Fruit fly (Drosophila melanogaster): ENCODE results near the gene CG1907.

Gene CG1907

DNA sequence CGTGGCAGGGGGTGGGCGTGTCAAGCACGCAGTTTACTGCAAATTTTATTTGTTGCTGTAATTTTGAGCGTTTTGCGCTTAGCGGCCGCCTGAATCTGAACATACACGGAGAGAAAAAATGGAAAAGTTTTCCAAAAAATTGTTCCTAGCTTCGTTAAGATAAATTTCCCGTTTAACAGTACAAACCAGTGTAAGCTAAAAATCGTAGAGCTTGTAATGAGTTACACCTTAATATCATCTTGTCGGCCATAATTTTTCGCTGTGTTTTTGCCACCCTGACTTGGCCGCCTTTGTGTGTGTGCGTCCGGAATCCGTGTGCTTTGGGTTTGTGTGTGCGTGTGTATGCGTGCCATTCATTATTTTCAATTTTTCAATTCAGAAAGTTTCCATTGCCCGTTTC is 32.6 kb downstream of the CG1907 start (continued):
- TF ChIP-seq hkb (optimal IDR thresholded peaks at IDR 0.05) (no peak), hkb (GFP tag; IDR thresholded peaks at IDR 0.05) (peak; percentile 70), D19A (tag; optimal IDR thresholded peaks at IDR 0.05) (no peak), CG8478 (optimal IDR thresholded peaks at IDR 0.05) (no peak), dmrt99B (tag; optimal IDR thresholded peaks at IDR 0.05) (peak; percentile 73), CG12744 (GFP tag; optimal IDR thresholded peaks at IDR 0.05) (no peak), Eip74EF (GFP tag; optimal IDR thresholded peaks at IDR 0.05) (no peak), az2 (GFP tag; optimal IDR thresholded peaks at IDR 0.05) (peak; percentile 31), lov (optimal IDR thresholded peaks at IDR 0.05) (no peak), lov (GFP tag; IDR thresholded peaks at IDR 0.05) (no peak), otp (GFP tag; IDR thresholded peaks at IDR 0.05) (0 out of 3 replicates have a peak, but pooled peaks have one; percentile 25), Tbp (GFP tag; optimal IDR thresholded peaks at IDR 0.05) (no peak), dysf (GFP tag; IDR thresholded peaks at IDR 0.05) (peak; percentile 45; the same call in 1 of the 3 replicates), aop (GFP tag; IDR thresholded peaks at IDR 0.05) (no peak), H15 (GFP tag; IDR thresholded peaks at IDR 0.05) (0 out of 3 replicates have a peak, but pooled peaks have one; percentile 25), BEAF-32 (GFP tag; optimal IDR thresholded peaks at IDR 0.05) (no peak), Hr39 (optimal IDR thresholded peaks at IDR 0.05) (no peak), tna (GFP tag; IDR thresholded peaks at IDR 0.05; ENCODE audit: partially characterized antibody) (no peak), CG11504 (tag; optimal IDR thresholded peaks at IDR 0.05) (peak; percentile 64), CG16813 (GFP tag; IDR thresholded peaks at IDR 0.05; ENCODE audit: partially characterized antibody) (no peak), NfI (GFP tag; optimal IDR thresholded peaks at IDR 0.05) (peak; percentile 30), CG18262 (tag; optimal IDR thresholded peaks at IDR 0.05) (no peak), sisA (GFP tag; IDR thresholded peaks at IDR 0.05) (peak; percentile 22; the same call in 1 of the 2 replicates), CG13624 (GFP tag; optimal IDR thresholded peaks at IDR 0.05) (peak; percentile 15), rib (GFP tag; IDR thresholded peaks at IDR 0.05) (no peak), toy (GFP tag; IDR thresholded peaks at IDR 0.05) (no peak), klu (GFP tag; IDR thresholded peaks at IDR 0.05) (no peak), amos (GFP tag; IDR thresholded peaks at IDR 0.05; ENCODE audit: partially characterized antibody) (no peak), ab (GFP tag; optimal IDR thresholded peaks at IDR 0.05) (no peak), Oli (tag; optimal IDR thresholded peaks at IDR 0.05) (peak; percentile 35), Usf (GFP tag; optimal IDR thresholded peaks at IDR 0.05) (no peak), CG18764 (GFP tag; optimal IDR thresholded peaks at IDR 0.05) (no peak), ems (GFP tag; optimal IDR thresholded peaks at IDR 0.05) (no peak), CG7357 (GFP tag; IDR thresholded peaks at IDR 0.05) (no peak), da (GFP tag; optimal IDR thresholded peaks at IDR 0.05) (no peak), kah (GFP tag; optimal IDR thresholded peaks at IDR 0.05) (no peak), CG2129 (GFP tag; IDR thresholded peaks at IDR 0.05; ENCODE audit: partially characterized antibody) (no peak), Awh (GFP tag; IDR thresholded peaks at IDR 0.05) (no peak), CG10462 (GFP tag; optimal IDR thresholded peaks at IDR 0.05) (no peak), CG17802 (tag; optimal IDR thresholded peaks at IDR 0.05) (no peak), danr (GFP tag; IDR thresholded peaks at IDR 0.05) (no peak), disco-r (GFP tag; optimal IDR thresholded peaks at IDR 0.05) (no peak), grau (tag; optimal IDR thresholded peaks at IDR 0.05) (peak; percentile 39), pfk (GFP tag; optimal IDR thresholded peaks at IDR 0.05) (no peak), CG13775 (GFP tag; optimal IDR thresholded peaks at IDR 0.05) (peak; percentile 23), Doc2 (GFP tag; IDR thresholded peaks at IDR 0.05) (no peak), Fer3 (tag; optimal IDR thresholded peaks at IDR 0.05) (peak; percentile 48), Hsf (GFP tag; optimal IDR thresholded peaks at IDR 0.05) (no peak), run (tag; optimal IDR thresholded peaks at IDR 0.05) (no peak), CG10321 (GFP tag; IDR thresholded peaks at IDR 0.05) (no peak), so (GFP tag; IDR thresholded peaks at IDR 0.05) (0 out of 3 replicates have a peak, but pooled peaks have one; percentile 49), abd-A (tag; optimal IDR thresholded peaks at IDR 0.05) (peak; percentile 7), Hmr (GFP tag; optimal IDR thresholded peaks at IDR 0.05) (peak; percentile 60)
